Fruit fly (Drosophila melanogaster): ENCODE data around the gene CG9837.
A peak's percentile ranks its signal among the peaks of the same experiment; 100 is the strongest.

CG9837 gene

DNA sequence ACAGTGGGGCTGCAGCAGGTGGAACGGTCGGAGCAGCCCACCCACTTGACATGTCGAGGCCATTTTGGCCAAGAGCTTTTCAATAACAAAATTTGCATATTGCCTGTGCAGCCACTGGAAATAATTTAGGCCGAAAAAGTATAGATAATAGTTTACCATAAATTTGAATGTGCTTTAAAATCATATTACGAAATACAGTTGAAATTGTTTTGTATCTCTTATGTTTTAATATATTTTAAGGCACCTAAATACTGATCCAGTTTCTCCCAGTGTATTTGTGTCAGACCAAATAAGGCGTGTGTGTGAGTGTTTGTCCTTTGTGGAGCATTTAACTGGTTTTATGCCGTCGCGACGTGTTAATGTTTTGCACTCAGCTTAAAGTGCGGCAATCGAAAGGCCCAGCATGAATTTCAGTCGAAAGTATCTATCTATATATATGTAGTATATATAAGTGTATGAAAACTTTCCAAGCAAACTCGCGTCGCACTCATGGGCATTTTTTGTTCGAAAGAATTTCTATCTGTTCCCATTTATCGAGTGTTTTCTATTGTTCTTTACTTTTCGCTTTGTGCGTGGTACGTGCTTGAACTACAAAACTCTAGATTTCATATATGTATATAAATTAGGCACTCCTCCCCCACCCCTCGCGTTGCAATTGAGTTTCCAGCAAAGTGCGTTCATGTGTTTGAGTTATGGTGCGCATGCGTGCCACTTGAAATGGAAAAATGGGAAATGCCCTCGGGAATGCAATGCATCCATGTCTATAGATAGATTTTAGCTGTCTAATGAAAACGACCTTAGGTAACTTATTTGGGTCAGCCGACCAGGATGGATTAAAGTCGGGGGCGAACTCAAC is 36.2 kb upstream of the CG9837 start (continued):
- TF ChIP-seq CG15336 (GFP tag; IDR thresholded peaks at IDR 0.05): peak; percentile 76
- TF ChIP-seq OdsH (GFP tag; optimal IDR thresholded peaks at IDR 0.05): peak; percentile 54
- peak; percentile 43 for TF ChIP-seq CG6808 (GFP tag; optimal IDR thresholded peaks at IDR 0.05)
- TF ChIP-seq CG10631 (GFP tag; optimal IDR thresholded peaks at IDR 0.05): peak; percentile 61
- peak; percentile 50 for TF ChIP-seq Sox14 (GFP tag; optimal IDR thresholded peaks at IDR 0.05)
- TF ChIP-seq Lpt (GFP tag; optimal IDR thresholded peaks at IDR 0.05): peak; percentile 55
- TF ChIP-seq Gug (GFP tag; IDR thresholded peaks at IDR 0.05): peak; percentile 48; the same call in 1 of the 2 replicates
- peak; percentile 74 for TF ChIP-seq eg (GFP tag; IDR thresholded peaks at IDR 0.05)
- peak; percentile 63 for TF ChIP-seq Met (GFP tag; optimal IDR thresholded peaks at IDR 0.05)
- peak; percentile 70 for TF ChIP-seq CG8119 (GFP tag; IDR thresholded peaks at IDR 0.05)
- peak; percentile 50 for TF ChIP-seq acj6 (GFP tag; optimal IDR thresholded peaks at IDR 0.05)
- TF ChIP-seq Hr39 (GFP tag; optimal IDR thresholded peaks at IDR 0.05): peak; percentile 49
- peak; percentile 69 for TF ChIP-seq Ets96B (tag; optimal IDR thresholded peaks at IDR 0.05)
- peak; percentile 33 for TF ChIP-seq CG8632 (GFP tag; optimal IDR thresholded peaks at IDR 0.05)
- TF ChIP-seq CG11294 (GFP tag; IDR thresholded peaks at IDR 0.05): peak; percentile 54; the same call in 1 of the 2 replicates
- no peak for TF ChIP-seq vri (GFP tag; optimal IDR thresholded peaks at IDR 0.05)
- peak; percentile 28 for TF ChIP-seq Sox15 (GFP tag; optimal IDR thresholded peaks at IDR 0.05)
- peak; percentile 63 for TF ChIP-seq esn (GFP tag; optimal IDR thresholded peaks at IDR 0.05)
- TF ChIP-seq Sox102F (GFP tag; optimal IDR thresholded peaks at IDR 0.05): peak; percentile 60
- TF ChIP-seq pdm3 (GFP tag; optimal IDR thresholded peaks at IDR 0.05): peak; percentile 59
- TF ChIP-seq CG6854 (GFP tag; optimal IDR thresholded peaks at IDR 0.05): no peak
- TF ChIP-seq Eip75B (GFP tag; optimal IDR thresholded peaks at IDR 0.05): peak; percentile 64
- peak; percentile 73 for TF ChIP-seq CG32006 (GFP tag; optimal IDR thresholded peaks at IDR 0.05)
- TF ChIP-seq dsx (GFP tag; optimal IDR thresholded peaks at IDR 0.05; ENCODE audit: poor library complexity, severe bottlenecking): peak; percentile 42
- peak; percentile 54 for TF ChIP-seq cyc (GFP tag; optimal IDR thresholded peaks at IDR 0.05)

DNA sequence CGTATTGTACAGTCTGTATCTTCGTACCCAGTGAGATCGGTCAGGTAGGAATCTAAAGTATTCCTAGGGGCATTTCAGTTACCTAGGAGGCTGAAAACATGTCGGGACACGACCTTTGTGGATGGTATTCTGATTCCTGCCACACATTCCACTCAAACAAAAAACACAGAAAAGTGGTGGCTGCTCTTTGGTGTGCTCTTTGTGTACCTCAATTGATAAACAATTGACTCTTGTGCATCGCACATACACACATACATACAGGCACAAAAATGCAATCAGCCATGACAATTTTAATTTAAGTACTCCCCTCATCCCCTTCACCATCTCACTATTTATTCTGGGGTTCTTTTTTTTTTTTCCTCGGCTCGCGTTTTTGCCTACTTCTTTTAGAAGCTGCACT is 34.8 kb upstream of the CG9837 start:
- TF ChIP-seq CG32006 (GFP tag; optimal IDR thresholded peaks at IDR 0.05) (no peak), Met (GFP tag; optimal IDR thresholded peaks at IDR 0.05) (no peak), CG34406 (GFP tag; optimal IDR thresholded peaks at IDR 0.05) (no peak), svp (GFP tag) (no peak), fd59A (GFP tag; optimal IDR thresholded peaks at IDR 0.05) (no peak), Sox15 (GFP tag; optimal IDR thresholded peaks at IDR 0.05) (no peak), dac (GFP tag; optimal IDR thresholded peaks at IDR 0.05) (no peak), Ets96B (tag; optimal IDR thresholded peaks at IDR 0.05) (no peak), achi (GFP tag; optimal IDR thresholded peaks at IDR 0.05) (no peak), Lpt (GFP tag; optimal IDR thresholded peaks at IDR 0.05) (no peak), CG8319 (GFP tag; optimal IDR thresholded peaks at IDR 0.05) (no peak), Smox (GFP tag; optimal IDR thresholded peaks at IDR 0.05) (no peak)

DNA sequence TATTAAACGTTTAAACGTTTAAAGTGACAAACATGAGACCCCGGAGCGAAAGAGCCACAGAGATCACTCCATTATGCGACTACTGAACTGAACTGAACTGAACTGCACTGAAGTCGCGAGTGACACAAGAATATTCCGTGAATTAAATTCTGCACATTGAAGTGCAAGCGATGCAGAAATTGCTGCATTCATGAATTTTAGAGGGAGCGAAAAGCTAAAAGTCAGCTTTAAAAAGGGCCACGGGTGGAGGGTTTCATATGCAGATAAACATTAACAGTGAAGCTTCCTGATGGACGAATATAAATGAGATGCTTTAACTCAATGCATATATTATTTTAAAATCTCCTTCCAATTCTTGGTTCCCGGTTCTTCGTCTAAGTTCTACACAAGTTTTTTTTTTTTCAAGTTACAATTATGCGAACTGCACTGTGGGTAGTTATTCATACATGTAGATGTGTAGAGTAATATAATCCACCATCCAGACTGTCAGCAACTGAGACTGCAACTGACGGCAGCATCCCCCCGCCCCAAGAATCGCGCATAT is 33.8 kb upstream of the CG9837 start:
- TF ChIP-seq pdm3 (GFP tag; optimal IDR thresholded peaks at IDR 0.05) (peak; percentile 66), dsx (GFP tag; optimal IDR thresholded peaks at IDR 0.05; ENCODE audit: poor library complexity, severe bottlenecking) (peak; percentile 12), CG11902 (GFP tag; optimal IDR thresholded peaks at IDR 0.05) (peak; percentile 49), Ets96B (tag; optimal IDR thresholded peaks at IDR 0.05) (peak; percentile 43), acj6 (GFP tag; optimal IDR thresholded peaks at IDR 0.05) (peak; percentile 74), spab (GFP tag; optimal IDR thresholded peaks at IDR 0.05) (peak; percentile 15), eg (GFP tag; IDR thresholded peaks at IDR 0.05) (peak; percentile 56; the same call in 1 of the 3 replicates), Gug (GFP tag; IDR thresholded peaks at IDR 0.05) (no peak), OdsH (GFP tag; optimal IDR thresholded peaks at IDR 0.05) (peak; percentile 64), Eip93F (GFP tag; optimal IDR thresholded peaks at IDR 0.05) (no peak), CG6808 (GFP tag; optimal IDR thresholded peaks at IDR 0.05) (peak; percentile 34), CG3919 (GFP tag; optimal IDR thresholded peaks at IDR 0.05) (peak; percentile 64), Blimp-1 (GFP tag; optimal IDR thresholded peaks at IDR 0.05) (no peak), CG6854 (GFP tag; optimal IDR thresholded peaks at IDR 0.05) (no peak), CG9139 (GFP tag; optimal IDR thresholded peaks at IDR 0.05) (no peak), Hr39 (GFP tag; optimal IDR thresholded peaks at IDR 0.05) (peak; percentile 52), CG3032 (tag; optimal IDR thresholded peaks at IDR 0.05) (peak; percentile 43), Sox14 (GFP tag; optimal IDR thresholded peaks at IDR 0.05) (peak; percentile 42), Lpt (GFP tag; optimal IDR thresholded peaks at IDR 0.05) (no peak), esn (GFP tag; optimal IDR thresholded peaks at IDR 0.05) (peak; percentile 55), Met (GFP tag; optimal IDR thresholded peaks at IDR 0.05) (peak; percentile 54), fd59A (GFP tag; optimal IDR thresholded peaks at IDR 0.05) (peak; percentile 44), ss (GFP tag; optimal IDR thresholded peaks at IDR 0.05) (peak in 1 of 2 experiments; percentile 55), CG11762 (GFP tag; optimal IDR thresholded peaks at IDR 0.05; ENCODE audit: insufficient read depth) (peak; percentile 22), dac (GFP tag; optimal IDR thresholded peaks at IDR 0.05) (peak; percentile 11), CG1621 (tag; optimal IDR thresholded peaks at IDR 0.05) (peak; percentile 46)

Data from whole organism, prepupa.